Worm (Caenorhabditis elegans): ENCODE results near the gene fbxb-106.

Gene fbxb-106

ce11 chrII:2804949-2805348 is 42.7 kb downstream of the fbxb-106 start:
- TF ChIP-seq pes-1 (GFP tag; IDR thresholded peaks at IDR 0.05) (no peak), ets-7 (tag; optimal IDR thresholded peaks at IDR 0.05) (no peak), ama-1 (optimal IDR thresholded peaks at IDR 0.05) (no peak), tra-4 (tag; optimal IDR thresholded peaks at IDR 0.05) (no peak), hnd-1 (tag; optimal IDR thresholded peaks at IDR 0.05) (no peak), B0310.2 (tag; optimal IDR thresholded peaks at IDR 0.05) (no peak), ceh-36 (tag; optimal IDR thresholded peaks at IDR 0.05) (no peak), tbx-11 (GFP tag; IDR thresholded peaks at IDR 0.05) (no peak), tbx-37 (GFP tag; conservative IDR thresholded peaks at IDR 0.05) (no peak), flt-1 (GFP tag; IDR thresholded peaks at IDR 0.05) (no peak), sea-1 (GFP tag; conservative IDR thresholded peaks at IDR 0.05) (no peak), ceh-13 (GFP tag; optimal IDR thresholded peaks at IDR 0.05) (no peak), F13C5.2 (tag; optimal IDR thresholded peaks at IDR 0.05) (no peak), hmbx-1 (tag; optimal IDR thresholded peaks at IDR 0.05) (no peak), hmg-4 (GFP tag; optimal IDR thresholded peaks at IDR 0.05) (no peak), aly-1 (tag; optimal IDR thresholded peaks at IDR 0.05) (no peak), scrt-1 (GFP tag; IDR thresholded peaks at IDR 0.05) (no peak)

- TF ChIP-seq hnd-1 (tag; optimal IDR thresholded peaks at IDR 0.05) (no peak), tbx-37 (GFP tag; conservative IDR thresholded peaks at IDR 0.05) (no peak), ceh-13 (GFP tag; optimal IDR thresholded peaks at IDR 0.05) (no peak), pes-1 (GFP tag; IDR thresholded peaks at IDR 0.05) (no peak), B0310.2 (tag; optimal IDR thresholded peaks at IDR 0.05) (no peak), scrt-1 (GFP tag; IDR thresholded peaks at IDR 0.05) (no peak), hmg-4 (GFP tag; optimal IDR thresholded peaks at IDR 0.05) (no peak)
Measured at ce11 chrII:2805566-2805965, 43.4 kb downstream of the fbxb-106 start.

ce11 chrII:2807674-2808206 is 45.5 kb downstream of the fbxb-106 start, which contains the start of gene K12H6.12:
Gene K12H6.12 (plus strand): TSS chrII:2808156.
- no peak for TF ChIP-seq scrt-1 (GFP tag; IDR thresholded peaks at IDR 0.05)
- no peak for TF ChIP-seq tbx-37 (GFP tag; conservative IDR thresholded peaks at IDR 0.05)
- no peak for TF ChIP-seq aly-1 (tag; optimal IDR thresholded peaks at IDR 0.05)
- TF ChIP-seq pes-1 (GFP tag; IDR thresholded peaks at IDR 0.05), result no peak
- TF ChIP-seq sea-1 (GFP tag; conservative IDR thresholded peaks at IDR 0.05), result no peak
- no peak for TF ChIP-seq B0310.2 (tag; optimal IDR thresholded peaks at IDR 0.05)
- no peak for TF ChIP-seq hmbx-1 (tag; optimal IDR thresholded peaks at IDR 0.05)
- TF ChIP-seq ets-7 (tag; optimal IDR thresholded peaks at IDR 0.05), result no peak
- TF ChIP-seq flt-1 (GFP tag; IDR thresholded peaks at IDR 0.05), result no peak
- no peak for TF ChIP-seq hmg-4 (GFP tag; optimal IDR thresholded peaks at IDR 0.05)
- TF ChIP-seq ceh-13 (GFP tag; optimal IDR thresholded peaks at IDR 0.05), result no peak
- TF ChIP-seq hnd-1 (tag; optimal IDR thresholded peaks at IDR 0.05), result no peak

Data from whole organism, early embryonic.